Fruit fly (Drosophila melanogaster): ENCODE results near the gene CG15423.

DNA sequence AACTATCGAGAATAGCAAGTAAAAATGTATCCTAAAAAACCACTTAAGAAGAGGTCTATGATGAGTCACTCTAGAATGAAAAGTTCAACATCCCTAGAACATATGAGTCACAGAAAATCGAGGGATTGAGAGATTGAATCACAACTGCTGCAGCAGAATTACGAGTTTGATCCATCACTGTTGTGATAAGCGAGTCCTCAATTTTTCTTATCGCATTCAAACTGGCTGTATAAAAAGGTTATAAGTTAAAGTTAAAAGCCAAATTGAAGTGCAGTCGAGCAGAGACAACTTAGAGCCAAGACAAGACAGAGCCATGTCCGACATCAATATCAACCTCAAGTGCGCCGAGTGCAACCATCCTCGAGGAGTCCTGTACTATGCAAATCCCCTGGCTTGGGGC is 1.5 kb downstream of the CG15423 start, which contains the start of gene CG43773:
- TF ChIP-seq CG8478 (optimal IDR thresholded peaks at IDR 0.05) (no peak), pan (optimal IDR thresholded peaks at IDR 0.05) (no peak), psq (optimal IDR thresholded peaks at IDR 0.05) (no peak), Dll (optimal IDR thresholded peaks at IDR 0.05) (no peak), usp (GFP tag; optimal IDR thresholded peaks at IDR 0.05) (no peak)
